Worm (Caenorhabditis elegans): ENCODE data around the gene Y20C6A.4.

- TF ChIP-seq dox-1 (GFP tag; IDR thresholded peaks at IDR 0.05) (no peak), zfh-2 (GFP tag; conservative IDR thresholded peaks at IDR 0.05) (no peak), F37B4.10 (GFP tag; IDR thresholded peaks at IDR 0.05) (no peak), snpc-1.3 (tag; optimal IDR thresholded peaks at IDR 0.05; ENCODE audit: insufficient read depth) (no peak), B0035.1 (tag; optimal IDR thresholded peaks at IDR 0.05) (no peak), lir-1 (GFP tag; conservative IDR thresholded peaks at IDR 0.05) (no peak), B0336.3 (GFP tag; IDR thresholded peaks at IDR 0.05) (no peak), nhr-179 (tag; optimal IDR thresholded peaks at IDR 0.05) (no peak), egl-18 (GFP tag; IDR thresholded peaks at IDR 0.05) (no peak)
These were observed 29.9 kb upstream of the Y20C6A.4 start, which contains the start of gene lsy-27 for ce11 chrV:17350093-17350492.
